Fruit fly (Drosophila melanogaster): Measurements from ENCODE around the gene Jon66Ci.

Jon66Ci gene

dm6 chr3L:8391240-8391639 lies at the start of gene Jon66Ci:
Jon66Ci (plus strand) TSS chr3L:8391540.
- no peak for TF ChIP-seq ken (GFP tag; IDR thresholded peaks at IDR 0.05)
- no peak for TF ChIP-seq her (GFP tag; optimal IDR thresholded peaks at IDR 0.05)
- TF ChIP-seq ind (GFP tag; optimal IDR thresholded peaks at IDR 0.05), result no peak
- no peak for TF ChIP-seq ewg (GFP tag; optimal IDR thresholded peaks at IDR 0.05)
- no peak for TF ChIP-seq CG15011 (GFP tag; optimal IDR thresholded peaks at IDR 0.05)
- no peak for TF ChIP-seq CG4360 (GFP tag; IDR thresholded peaks at IDR 0.05)
- TF ChIP-seq CG4282 (GFP tag; optimal IDR thresholded peaks at IDR 0.05), result no peak
- no peak for TF ChIP-seq CTCF (GFP tag; optimal IDR thresholded peaks at IDR 0.05)
- TF ChIP-seq chinmo (GFP tag; IDR thresholded peaks at IDR 0.05; ENCODE audit: partially characterized antibody), result no peak
- TF ChIP-seq BtbVII (GFP tag; optimal IDR thresholded peaks at IDR 0.05), result no peak
- no peak for TF ChIP-seq CG2678 (tag; optimal IDR thresholded peaks at IDR 0.05)
- TF ChIP-seq CG8290 (GFP tag; optimal IDR thresholded peaks at IDR 0.05), result no peak
- TF ChIP-seq CG8290 (tag; optimal IDR thresholded peaks at IDR 0.05), result no peak
- no peak for TF ChIP-seq E2f1 (GFP tag; IDR thresholded peaks at IDR 0.05)
- TF ChIP-seq CG3281 (GFP tag; optimal IDR thresholded peaks at IDR 0.05), result no peak
- no peak for TF ChIP-seq CG32767 (GFP tag; IDR thresholded peaks at IDR 0.05)
- TF ChIP-seq CG18011 (GFP tag; optimal IDR thresholded peaks at IDR 0.05), result no peak
- TF ChIP-seq CG13123 (GFP tag; optimal IDR thresholded peaks at IDR 0.05), result no peak
- no peak for TF ChIP-seq MBD-R2 (GFP tag; IDR thresholded peaks at IDR 0.05)
- TF ChIP-seq h (optimal IDR thresholded peaks at IDR 0.05), result no peak
- TF ChIP-seq CG3407 (GFP tag; optimal IDR thresholded peaks at IDR 0.05), result no peak

dm6 chr3L:8345182-8345581 lies 46.2 kb upstream of the Jon66Ci start:
- TF ChIP-seq Hr39 (optimal IDR thresholded peaks at IDR 0.05) (no peak), bab2 (GFP tag; optimal IDR thresholded peaks at IDR 0.05) (no peak), CG13287 (GFP tag; IDR thresholded peaks at IDR 0.05; ENCODE audit: partially characterized antibody) (no peak), CG4820 (GFP tag; optimal IDR thresholded peaks at IDR 0.05) (no peak), usp (GFP tag; optimal IDR thresholded peaks at IDR 0.05) (no peak), CG7556 (GFP tag; optimal IDR thresholded peaks at IDR 0.05) (no peak), MBD-R2 (GFP tag; IDR thresholded peaks at IDR 0.05) (no peak), cg (GFP tag; optimal IDR thresholded peaks at IDR 0.05) (no peak), gro (GFP tag; optimal IDR thresholded peaks at IDR 0.05) (no peak)

dm6 chr3L:8346100-8346980 lies 45.0 kb upstream of the Jon66Ci start, which contains the start of the genes CG7182 and GAPcenA:
CG7182 (minus strand) TSS chr3L:8346382.
GAPcenA (plus strand) TSS chr3L:8346561.
- no peak for TF ChIP-seq CG11247 (GFP tag; IDR thresholded peaks at IDR 0.05)
- peak; percentile 20 for TF ChIP-seq trh (GFP tag; optimal IDR thresholded peaks at IDR 0.05)
- TF ChIP-seq CG11093 (GFP tag; IDR thresholded peaks at IDR 0.05), result no peak
- no peak for TF ChIP-seq rib (GFP tag; IDR thresholded peaks at IDR 0.05)
- no peak for TF ChIP-seq Lim3 (GFP tag; IDR thresholded peaks at IDR 0.05)
- no peak for TF ChIP-seq ara (GFP tag; IDR thresholded peaks at IDR 0.05)
- TF ChIP-seq Adf1 (GFP tag; IDR thresholded peaks at IDR 0.05), result no peak; the same call in 1 of the 2 replicates
- peak; percentile 31 for TF ChIP-seq cg (GFP tag; optimal IDR thresholded peaks at IDR 0.05)
- TF ChIP-seq Asciz (GFP tag; optimal IDR thresholded peaks at IDR 0.05), result peak; percentile 47
- no peak for TF ChIP-seq bigmax (GFP tag; optimal IDR thresholded peaks at IDR 0.05)
- TF ChIP-seq CG9727 (GFP tag; optimal IDR thresholded peaks at IDR 0.05), result peak; percentile 67
- TF ChIP-seq tio (GFP tag; optimal IDR thresholded peaks at IDR 0.05), result no peak
- TF ChIP-seq CG18619 (GFP tag; optimal IDR thresholded peaks at IDR 0.05), result peak; percentile 63
- TF ChIP-seq CG7786 (GFP tag; optimal IDR thresholded peaks at IDR 0.05), result no peak
- peak; percentile 82 for TF ChIP-seq CG2712 (tag; optimal IDR thresholded peaks at IDR 0.05)
- no peak for TF ChIP-seq Dip2 (GFP tag; IDR thresholded peaks at IDR 0.05)
- TF ChIP-seq Mad (GFP tag; optimal IDR thresholded peaks at IDR 0.05), result no peak
- TF ChIP-seq CG34376 (GFP tag; optimal IDR thresholded peaks at IDR 0.05), result no peak
- TF ChIP-seq D19B (GFP tag; optimal IDR thresholded peaks at IDR 0.05), result peak; percentile 33
- TF ChIP-seq CG10147 (GFP tag; optimal IDR thresholded peaks at IDR 0.05), result peak; percentile 68
- peak; percentile 45 for TF ChIP-seq CG10462 (GFP tag; optimal IDR thresholded peaks at IDR 0.05)
- TF ChIP-seq Chrac-16 (GFP tag; optimal IDR thresholded peaks at IDR 0.05), result peak; percentile 63
- no peak for TF ChIP-seq aop (GFP tag; IDR thresholded peaks at IDR 0.05)

All from whole organism, embryonic.